Fruit fly (Drosophila melanogaster) whole organism, pupa: ENCODE results near the gene SCCRO4.
A peak's percentile ranks its signal among the peaks of the same experiment; 100 is the strongest.

ENCODE experiments used
- CG13204 ChIP-seq: fragments of 200-800 bp; sonication (Bioruptor generic); optimal IDR thresholded peaks from 2 replicates; lab custom pipeline; 2018; ENCODE audit warnings: missing biosample characterization, mild to moderate bottlenecking, missing genetic modification characterization, moderate library complexity
- CG14655 ChIP-seq: fragments of 200-800 bp; sonication (Bioruptor generic); optimal IDR thresholded peaks from 3 replicates; lab custom pipeline; 2017; ENCODE audit warnings: mild to moderate bottlenecking, missing biosample characterization, missing genetic modification reagents, missing genetic modification characterization
- CG15710 ChIP-seq: fragments of 200-800 bp; sonication (Bioruptor generic); optimal IDR thresholded peaks from 2 replicates; lab custom pipeline; 2018; ENCODE audit warnings: missing biosample characterization, mild to moderate bottlenecking, missing genetic modification characterization, moderate library complexity
- CG32121 ChIP-seq: fragments of 200-800 bp; sonication (Bioruptor generic); IDR thresholded peaks from 2 replicates; pipeline ENCODE4 v1.3.6; 2022; ENCODE audit warnings: missing biosample characterization, missing genetic modification characterization
- CG34367 ChIP-seq: fragments of 200-800 bp; sonication (Bioruptor generic); optimal IDR thresholded peaks from 2 replicates; lab custom pipeline; 2018; ENCODE audit warnings: missing biosample characterization, mild to moderate bottlenecking, missing genetic modification characterization
- CG8159 ChIP-seq: fragments of 200-800 bp; sonication (Bioruptor generic); optimal IDR thresholded peaks from 3 replicates; lab custom pipeline; 2018; ENCODE audit warnings: missing biosample characterization, mild to moderate bottlenecking, missing genetic modification characterization, moderate library complexity
- CG8301 ChIP-seq: fragments of 200-800 bp; sonication (Bioruptor generic); optimal IDR thresholded peaks from 2 replicates; lab custom pipeline; 2018; ENCODE audit warnings: missing biosample characterization, mild to moderate bottlenecking, missing genetic modification characterization
- CG9948 ChIP-seq: fragments of 200-800 bp; sonication (Bioruptor generic); optimal IDR thresholded peaks from 2 replicates; lab custom pipeline; 2018; ENCODE audit warnings: missing biosample characterization, mild to moderate bottlenecking, missing genetic modification characterization, moderate library complexity
- D1 ChIP-seq: fragments of 200-800 bp; sonication (Bioruptor generic); optimal IDR thresholded peaks from 2 replicates; lab custom pipeline; 2018; ENCODE audit warnings: missing biosample characterization, mild to moderate bottlenecking, missing genetic modification characterization, moderate library complexity
- Ets98B ChIP-seq: fragments of 200-800 bp; sonication (Bioruptor generic); IDR thresholded peaks from 2 replicates; pipeline ENCODE4 v1.3.6; 2022; ENCODE audit warnings: missing biosample characterization, missing genetic modification characterization
- Pif1B ChIP-seq: fragments of 200-800 bp; sonication (Bioruptor generic); optimal IDR thresholded peaks from 3 replicates; lab custom pipeline; 2016; ENCODE audit warnings: missing biosample characterization, missing genetic modification characterization
- Snoo ChIP-seq: fragments of 200-800 bp; sonication (Bioruptor generic); optimal IDR thresholded peaks from 3 replicates; lab custom pipeline; 2017; ENCODE audit warnings: missing biosample characterization, mild to moderate bottlenecking, missing genetic modification characterization, inconsistent platforms
- fd96Ca ChIP-seq: fragments of 200-800 bp; sonication (Bioruptor generic); IDR thresholded peaks from 3 replicates; pipeline ENCODE4 v1.3.6; 2022; ENCODE audit warnings: missing biosample characterization, missing genetic modification characterization
- rn ChIP-seq: fragments of 200-800 bp; sonication (Bioruptor generic); IDR thresholded peaks from 2 replicates; pipeline ENCODE4 v1.3.6; 2022; ENCODE audit warnings: missing biosample characterization, missing genetic modification characterization

DNA sequence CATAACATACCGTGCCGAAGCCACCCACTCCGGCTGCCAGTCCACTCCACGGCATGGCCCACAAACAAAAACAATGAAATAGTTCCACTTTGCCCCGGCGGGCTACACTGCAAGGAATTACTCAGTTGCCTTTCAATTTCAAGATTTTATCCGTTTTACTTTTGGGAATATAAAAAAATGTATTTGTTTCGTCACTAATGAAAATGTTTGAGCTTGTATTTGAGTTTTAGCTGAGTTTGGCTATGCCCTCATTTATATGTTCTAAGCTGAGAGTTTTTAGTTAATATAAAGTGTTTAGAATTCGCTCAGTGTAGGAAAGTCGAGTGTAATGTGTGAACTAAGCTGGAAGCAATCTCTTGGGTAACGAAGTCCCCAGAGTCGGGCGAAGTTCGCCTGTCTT, 22.6 kb upstream of the SCCRO4 start:
- TF ChIP-seq fd96Ca (0 out of 3 replicates have a peak, but pooled peaks have one; percentile 35), CG14655 (GFP tag; lab: Kevin White, UChicago) (peak; percentile 47), CG32121 (GFP tag; lab: Robert Waterston, UW) (0 out of 2 replicates have a peak, but pooled peaks have one; percentile 37), D1 (tag; lab: Kevin White, UChicago) (no peak), Snoo (tag; lab: Kevin White, UChicago) (no peak), Pif1B (GFP tag; lab: Kevin White, UChicago) (peak; percentile 7), rn (GFP tag; lab: Robert Waterston, UW) (no peak), CG13204 (GFP tag; lab: Kevin White, UChicago) (no peak), CG8159 (peak; percentile 39), CG15710 (tag; lab: Kevin White, UChicago) (no peak), CG9948 (no peak), CG34367 (no peak), CG8301 (tag; lab: Kevin White, UChicago) (no peak), Ets98B (GFP tag; lab: Robert Waterston, UW) (0 out of 2 replicates have a peak, but pooled peaks have one; percentile 48)
